Worm (Caenorhabditis elegans) whole organism, young adult: ENCODE results near the gene sago-1.

ENCODE experiments used
- B0035.1 ChIP-seq: sonication (generic microtip); optimal IDR thresholded peaks from 2 replicates; lab custom pipeline; 2016; ENCODE audit warnings: missing genetic modification characterization, mild to moderate bottlenecking, missing compliant biosample characterization, missing genotype, missing genetic modification reagents
- B0336.3 ChIP-seq: fragments of 200-800 bp; sonication (Bioruptor generic); IDR thresholded peaks from 2 replicates; pipeline ENCODE4 v1.3.6; 2022; ENCODE audit warnings: missing genetic modification characterization, missing compliant biosample characterization
- C06A6.2 ChIP-seq: fragments of 200-800 bp; sonication (Bioruptor generic); conservative IDR thresholded peaks from 2 replicates; pipeline ENCODE4 v1.3.6; 2022; ENCODE audit warnings: missing genetic modification characterization, missing compliant biosample characterization
- D2030.7 ChIP-seq: fragments of 200-800 bp; sonication (Bioruptor generic); IDR thresholded peaks from 2 replicates; pipeline ENCODE4 v1.3.6; 2022; ENCODE audit warnings: missing genetic modification reagents, missing genetic modification characterization, missing compliant biosample characterization
- F22D6.2 ChIP-seq: sonication (generic microtip); optimal IDR thresholded peaks from 2 replicates; lab custom pipeline; 2016; ENCODE audit warnings: mild to moderate bottlenecking, missing genetic modification characterization, missing compliant biosample characterization
- F49E8.2 ChIP-seq: sonication (generic microtip); optimal IDR thresholded peaks from 3 replicates; lab custom pipeline; 2017; ENCODE audit warnings: missing genetic modification characterization, mild to moderate bottlenecking, missing compliant biosample characterization, antibody characterized with exemption, moderate library complexity; ENCODE audit not compliant: insufficient read depth
- F57A8.1 ChIP-seq: fragments of 200-800 bp; sonication (Bioruptor generic); optimal IDR thresholded peaks from 2 replicates; lab custom pipeline; 2018; ENCODE audit warnings: mild to moderate bottlenecking, missing genetic modification characterization, moderate library complexity, missing compliant biosample characterization
- K12H6.12 ChIP-seq: fragments of 200-800 bp; sonication (Bioruptor generic); optimal IDR thresholded peaks from 2 replicates; lab custom pipeline; 2018; ENCODE audit warnings: mild to moderate bottlenecking, missing genetic modification characterization, missing compliant biosample characterization
- T26A5.8 ChIP-seq: sonication (generic microtip); optimal IDR thresholded peaks from 2 replicates; lab custom pipeline; 2016; ENCODE audit warnings: missing genetic modification characterization, missing compliant biosample characterization
- Y79H2A.3 ChIP-seq: fragments of 200-800 bp; sonication (Bioruptor generic); conservative IDR thresholded peaks from 2 replicates; pipeline ENCODE4 v1.3.6; 2022; ENCODE audit warnings: missing genetic modification reagents, missing genetic modification characterization, missing compliant biosample characterization
- Y95B8A.8 ChIP-seq: fragments of 200-800 bp; sonication (Bioruptor generic); IDR thresholded peaks from 2 replicates; pipeline ENCODE4 v1.3.6; 2022; ENCODE audit warnings: missing genetic modification reagents, missing genetic modification characterization, missing compliant biosample characterization
- aptf-3 ChIP-seq: fragments of 200-800 bp; sonication (Bioruptor generic); IDR thresholded peaks from 2 replicates; pipeline ENCODE4 v1.3.6; 2022; ENCODE audit warnings: missing genetic modification characterization, missing compliant biosample characterization
- atf-7 ChIP-seq: sonication (generic microtip); optimal IDR thresholded peaks from 2 replicates; lab custom pipeline; 2017; ENCODE audit warnings: mild to moderate bottlenecking, missing genetic modification characterization, missing compliant biosample characterization
- attf-5 ChIP-seq: fragments of 200-800 bp; sonication (Bioruptor generic); optimal IDR thresholded peaks from 2 replicates; lab custom pipeline; 2018; ENCODE audit warnings: mild to moderate bottlenecking, missing genetic modification characterization, missing compliant biosample characterization
- cebp-1 ChIP-seq, 2 experiments: fragments of 200-800 bp in 1 of 2; sonication (Bioruptor generic) in 1 of 2; sonication (generic microtip) in 1 of 2; IDR thresholded peaks in 1 of 2; optimal IDR thresholded peaks in 1 of 2; 2 replicates each; pipeline versions ENCODE4 v1.3.6 to Lab custom; 2017 to 2022; ENCODE audit warnings: missing compliant biosample characterization in 2 of 2, missing genetic modification characterization in 2 of 2, mild to moderate bottlenecking in 1 of 2, missing genetic modification reagents in 1 of 2, moderate library complexity in 1 of 2
- cebp-2 ChIP-seq: fragments of 200-800 bp; sonication (Bioruptor generic); IDR thresholded peaks from 2 replicates; pipeline ENCODE4 v1.3.6; 2022; ENCODE audit warnings: missing genetic modification characterization, missing compliant biosample characterization
- ceh-100 ChIP-seq: fragments of 200-800 bp; sonication (Bioruptor generic); IDR thresholded peaks from 2 replicates; pipeline ENCODE4 v1.3.6; 2022; ENCODE audit warnings: missing genetic modification reagents, missing genetic modification characterization, missing compliant biosample characterization
- ceh-27 ChIP-seq: fragments of 200-800 bp; sonication (Bioruptor generic); optimal IDR thresholded peaks from 2 replicates; lab custom pipeline; 2018; ENCODE audit warnings: mild to moderate bottlenecking, missing genetic modification characterization, moderate library complexity, missing compliant biosample characterization
- ceh-79 ChIP-seq: sonication (generic microtip); optimal IDR thresholded peaks from 2 replicates; lab custom pipeline; 2017; ENCODE audit warnings: mild to moderate bottlenecking, missing genetic modification characterization, missing compliant biosample characterization
- chd-7 ChIP-seq: sonication (generic microtip); optimal IDR thresholded peaks from 2 replicates; lab custom pipeline; 2016; ENCODE audit warnings: mild to moderate bottlenecking, missing genetic modification characterization, moderate library complexity, missing compliant biosample characterization
- die-1 ChIP-seq: sonication (generic microtip); optimal IDR thresholded peaks from 2 replicates; lab custom pipeline; 2016; ENCODE audit warnings: missing genotype, mild to moderate bottlenecking, missing genetic modification characterization, missing compliant biosample characterization
- dpff-1 ChIP-seq: sonication (generic microtip); optimal IDR thresholded peaks from 2 replicates; lab custom pipeline; 2017; ENCODE audit warnings: mild to moderate bottlenecking, missing genetic modification characterization, missing compliant biosample characterization
- dpl-1 ChIP-seq: fragments of 150-350 bp; optimal IDR thresholded peaks from 2 replicates; lab custom pipeline; 2014; ENCODE audit warnings: missing biosample characterization, missing genetic modification reagents, missing genetic modification characterization
- efl-1 ChIP-seq: fragments of 150-350 bp; optimal IDR thresholded peaks from 2 replicates; lab custom pipeline; 2014; ENCODE audit warnings: missing biosample characterization, missing genetic modification reagents, missing genetic modification characterization
- egl-18 ChIP-seq: fragments of 200-800 bp; sonication (Bioruptor generic); IDR thresholded peaks from 2 replicates; pipeline ENCODE4 v1.3.6; 2022; ENCODE audit warnings: missing genetic modification reagents, missing genetic modification characterization, missing compliant biosample characterization
- ets-4 ChIP-seq: fragments of 200-800 bp; sonication (Bioruptor generic); optimal IDR thresholded peaks from 2 replicates; lab custom pipeline; 2018; ENCODE audit warnings: mild to moderate bottlenecking, missing genetic modification characterization, missing compliant biosample characterization
- him-1 ChIP-seq: sonication (generic microtip); optimal IDR thresholded peaks from 2 replicates; lab custom pipeline; 2016; ENCODE audit warnings: missing genotype, missing genetic modification reagents, missing genetic modification characterization, missing compliant biosample characterization
- hlh-12 ChIP-seq: sonication (generic microtip); optimal IDR thresholded peaks from 2 replicates; lab custom pipeline; 2016; ENCODE audit warnings: missing genetic modification characterization, missing compliant biosample characterization
- hlh-26 ChIP-seq: fragments of 200-800 bp; sonication (Bioruptor generic); conservative IDR thresholded peaks from 2 replicates; pipeline ENCODE4 v1.3.6; 2022; ENCODE audit warnings: missing genetic modification reagents, missing genetic modification characterization, missing compliant biosample characterization
- hmg-1.2 ChIP-seq: fragments of 200-800 bp; sonication (Bioruptor generic); IDR thresholded peaks from 2 replicates; pipeline ENCODE4 v1.3.6; 2022; ENCODE audit warnings: missing genetic modification reagents, missing genetic modification characterization, missing compliant biosample characterization
- hsf-1 ChIP-seq: fragments of 200-800 bp; sonication (Bioruptor generic); IDR thresholded peaks from 2 replicates; pipeline ENCODE4 v1.3.6; 2022; ENCODE audit warnings: missing genetic modification reagents, missing genetic modification characterization, missing compliant biosample characterization
- let-526 ChIP-seq: fragments of 200-800 bp; sonication (Bioruptor generic); IDR thresholded peaks from 2 replicates; pipeline ENCODE4 v1.3.6; 2022; ENCODE audit warnings: missing genetic modification reagents, missing genetic modification characterization, missing compliant biosample characterization
- lir-1 ChIP-seq: fragments of 200-800 bp; sonication (Bioruptor generic); conservative IDR thresholded peaks from 2 replicates; pipeline ENCODE4 v1.3.6; 2022; ENCODE audit warnings: missing genetic modification reagents, missing genetic modification characterization, missing compliant biosample characterization
- madf-10 ChIP-seq: sonication (generic microtip); optimal IDR thresholded peaks from 2 replicates; lab custom pipeline; 2016; ENCODE audit warnings: mild to moderate bottlenecking, missing genetic modification characterization, missing compliant biosample characterization
- madf-8 ChIP-seq: fragments of 200-800 bp; sonication (Bioruptor generic); conservative IDR thresholded peaks from 2 replicates; pipeline ENCODE4 v1.3.6; 2022; ENCODE audit warnings: missing genetic modification reagents, missing genetic modification characterization, missing compliant biosample characterization
- mcd-1 ChIP-seq: fragments of 200-800 bp; sonication (Bioruptor generic); IDR thresholded peaks from 2 replicates; pipeline ENCODE4 v1.3.6; 2022; ENCODE audit warnings: missing genetic modification reagents, missing genetic modification characterization, missing compliant biosample characterization
- mes-4 ChIP-seq: sonication (generic microtip); optimal IDR thresholded peaks from 2 replicates; lab custom pipeline; 2016; ENCODE audit warnings: missing genotype, missing genetic modification characterization, missing compliant biosample characterization
- nfya-1 ChIP-seq: sonication (generic microtip); optimal IDR thresholded peaks from 2 replicates; lab custom pipeline; 2017; ENCODE audit warnings: antibody characterized with exemption, missing compliant biosample characterization, missing genetic modification characterization, borderline replicate concordance; ENCODE audit not compliant: insufficient read depth
- nhr-120 ChIP-seq: fragments of 200-800 bp; sonication (Bioruptor generic); IDR thresholded peaks from 2 replicates; pipeline ENCODE4 v1.3.6; 2022; ENCODE audit warnings: missing genetic modification characterization, missing compliant biosample characterization
- nhr-90 ChIP-seq: sonication (generic microtip); optimal IDR thresholded peaks from 2 replicates; lab custom pipeline; 2016; ENCODE audit warnings: missing genotype, mild to moderate bottlenecking, missing genetic modification characterization, missing compliant biosample characterization
- rec-8 ChIP-seq, 2 experiments: sonication (generic microtip); optimal IDR thresholded peaks; 2 replicates each; lab custom pipeline; 2016; ENCODE audit warnings: mild to moderate bottlenecking in 2 of 2, missing genetic modification characterization in 2 of 2, missing genetic modification reagents in 2 of 2, missing genotype in 2 of 2, missing biosample characterization in 1 of 2, missing compliant biosample characterization in 1 of 2, moderate library complexity in 1 of 2
- repo-1 ChIP-seq: sonication (generic microtip); optimal IDR thresholded peaks from 2 replicates; lab custom pipeline; 2017; ENCODE audit warnings: mild to moderate bottlenecking, missing genetic modification characterization, missing compliant biosample characterization
- sdz-38 ChIP-seq: sonication (generic microtip); optimal IDR thresholded peaks from 2 replicates; lab custom pipeline; 2016; ENCODE audit warnings: missing genotype, missing genetic modification characterization, missing compliant biosample characterization
- sea-2 ChIP-seq: fragments of 200-800 bp; sonication (Bioruptor generic); IDR thresholded peaks from 2 replicates; pipeline ENCODE4 v1.3.6; 2022; ENCODE audit warnings: missing genetic modification characterization, missing compliant biosample characterization
- tbp1 ChIP-seq: fragments of 200-800 bp; sonication (Bioruptor generic); optimal IDR thresholded peaks from 2 replicates; lab custom pipeline; 2018; ENCODE audit warnings: mild to moderate bottlenecking, missing genetic modification characterization, missing compliant biosample characterization
- zim-3 ChIP-seq: sonication (generic microtip); optimal IDR thresholded peaks from 2 replicates; lab custom pipeline; 2017; ENCODE audit warnings: mild to moderate bottlenecking, missing genetic modification characterization, moderate library complexity, missing compliant biosample characterization
- ztf-25 ChIP-seq: fragments of 200-800 bp; sonication (Bioruptor generic); IDR thresholded peaks from 2 replicates; pipeline ENCODE4 v1.3.6; 2022; ENCODE audit warnings: missing genetic modification reagents, missing genetic modification characterization, missing compliant biosample characterization
- ztf-28 ChIP-seq: fragments of 200-800 bp; sonication (Bioruptor generic); IDR thresholded peaks from 2 replicates; pipeline ENCODE4 v1.3.6; 2022; ENCODE audit warnings: missing genetic modification reagents, missing genetic modification characterization, missing compliant biosample characterization

Gene sago-1

ce11 chrV:6267237-6267812 is 36.2 kb upstream of the sago-1 start, which contains the start of gene mrck-1 (continued):
- TF ChIP-seq hlh-12 (tag; lab: Kevin White, UChicago): no peak
- TF ChIP-seq him-1: no peak
- TF ChIP-seq egl-18 (GFP tag; lab: Robert Waterston, UW): peak; percentile 71; the same call in 1 of the 2 replicates
- peak; percentile 67 for TF ChIP-seq hmg-1.2 (GFP tag; lab: Robert Waterston, UW)
- TF ChIP-seq lir-1 (GFP tag; lab: Robert Waterston, UW): peak; percentile 52
- TF ChIP-seq F22D6.2: no peak
- TF ChIP-seq dpl-1 (GFP tag; lab: Kevin White, UChicago): peak; percentile 58
- no peak for TF ChIP-seq ceh-79
- TF ChIP-seq hsf-1 (GFP tag; lab: Robert Waterston, UW): no peak
- TF ChIP-seq F57A8.1: no peak
- TF ChIP-seq sea-2 (GFP tag; lab: Robert Waterston, UW): no peak
- no peak for TF ChIP-seq ztf-28 (GFP tag; lab: Robert Waterston, UW)
- TF ChIP-seq Y79H2A.3 (GFP tag; lab: Robert Waterston, UW): no peak
- TF ChIP-seq attf-5 (GFP tag; lab: Kevin White, UChicago): peak; percentile 81
- peak; percentile 51 for TF ChIP-seq die-1
- no peak for TF ChIP-seq sdz-38 (tag; lab: Kevin White, UChicago)
- TF ChIP-seq K12H6.12 (tag; lab: Kevin White, UChicago): peak; percentile 87
- TF ChIP-seq repo-1: peak; percentile 63
- TF ChIP-seq tbp1 (GFP tag; lab: Kevin White, UChicago): peak; percentile 57
- TF ChIP-seq D2030.7: no peak
- TF ChIP-seq Y95B8A.8: no peak
- TF ChIP-seq T26A5.8 (tag; lab: Kevin White, UChicago): no peak
- peak; percentile 85 for TF ChIP-seq mcd-1
- TF ChIP-seq ets-4 (GFP tag; lab: Kevin White, UChicago): no peak
- no peak for TF ChIP-seq ztf-25
- TF ChIP-seq atf-7: peak; percentile 65
- peak; percentile 9; the same call in 1 of the 2 replicates for TF ChIP-seq cebp-1 (GFP tag; IDR thresholded peaks at IDR 0.05; lab: Robert Waterston, UW)
- TF ChIP-seq cebp-1 (tag; optimal IDR thresholded peaks at IDR 0.05; lab: Kevin White, UChicago): peak; percentile 85
- TF ChIP-seq C06A6.2: peak; percentile 85
- no peak for TF ChIP-seq B0035.1 (tag; lab: Kevin White, UChicago)
- peak; percentile 24; the same call in 1 of the 2 replicates for TF ChIP-seq madf-8 (GFP tag; lab: Robert Waterston, UW)
- TF ChIP-seq chd-7 (tag; lab: Kevin White, UChicago): peak; percentile 80
- no peak for TF ChIP-seq nfya-1
- peak; percentile 80 for TF ChIP-seq B0336.3
- TF ChIP-seq madf-10 (tag; lab: Kevin White, UChicago): peak; percentile 88
- no peak for TF ChIP-seq zim-3 (tag; lab: Kevin White, UChicago)
- no peak; the same call in 1 of the 2 replicates for TF ChIP-seq ceh-100 (GFP tag; lab: Robert Waterston, UW)
- TF ChIP-seq rec-8 (tag; optimal IDR thresholded peaks at IDR 0.05; lab: Kevin White, UChicago): no peak
- no peak for TF ChIP-seq F49E8.2
- peak; percentile 51 for TF ChIP-seq nhr-90 (tag; lab: Kevin White, UChicago)
- TF ChIP-seq let-526: no peak
- no peak for TF ChIP-seq dpff-1
- TF ChIP-seq efl-1 (GFP tag; lab: Kevin White, UChicago): peak; percentile 42
- TF ChIP-seq ceh-27 (GFP tag; lab: Kevin White, UChicago): peak; percentile 91
- TF ChIP-seq mes-4: no peak
- no peak for TF ChIP-seq nhr-120
- TF ChIP-seq aptf-3: no peak
- no peak for TF ChIP-seq cebp-2
- no peak for TF ChIP-seq hlh-26 (GFP tag; lab: Robert Waterston, UW)
